Worm (Caenorhabditis elegans): ENCODE measurements around the gene K11E4.1.

Gene K11E4.1

DNA sequence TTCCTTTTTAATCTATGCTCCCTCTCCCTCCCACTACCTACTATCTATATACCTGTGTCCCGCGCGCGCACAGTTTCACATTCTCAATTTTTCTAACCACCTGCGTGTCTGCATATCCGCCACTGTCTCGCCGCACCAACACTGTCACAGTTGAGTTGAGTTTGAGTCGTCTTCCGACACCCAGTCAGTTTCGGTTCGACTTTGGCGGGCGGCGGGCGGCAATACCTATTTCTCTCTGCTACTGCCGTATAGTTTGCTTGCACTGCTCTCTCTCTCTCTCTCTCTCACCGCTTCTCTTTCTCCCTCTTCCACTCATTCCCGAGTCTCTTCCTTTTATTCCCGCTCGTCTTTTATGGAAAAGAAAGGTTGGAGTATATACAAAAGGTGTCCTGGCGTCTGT lies 38.5 kb upstream of the K11E4.1 start:
- TF ChIP-seq sma-3 (GFP tag; optimal IDR thresholded peaks at IDR 0.05) (peak; percentile 27), F13H6.1 (tag; optimal IDR thresholded peaks at IDR 0.05) (peak; percentile 59), nhr-129 (tag; optimal IDR thresholded peaks at IDR 0.05) (no peak), nhr-12 (tag; optimal IDR thresholded peaks at IDR 0.05) (no peak), peb-1 (tag; optimal IDR thresholded peaks at IDR 0.05) (peak; percentile 15)

DNA sequence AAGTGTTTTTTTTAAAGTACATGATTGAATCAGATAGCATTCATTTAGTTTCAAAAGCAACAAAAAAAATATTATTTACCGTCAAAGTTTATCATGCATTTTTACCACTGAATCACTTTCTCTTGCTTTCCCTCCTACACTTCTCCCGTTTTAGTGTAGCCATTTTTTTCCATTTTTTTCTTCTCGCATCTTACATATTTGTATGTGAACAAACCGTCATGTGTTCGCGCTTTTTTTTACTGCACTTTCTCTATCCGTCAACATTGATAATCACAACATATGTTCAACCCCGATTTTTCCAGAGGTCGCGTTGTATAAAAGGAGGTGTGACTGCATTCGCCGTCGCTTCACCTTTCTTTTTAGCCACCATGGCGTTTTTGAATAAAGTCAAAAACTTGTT lies 37.1 kb upstream of the K11E4.1 start, which contains the start of gene gck-4:
Gene gck-4, plus strand, starts transcription at position 301 of the 400 bp plus-strand sequence.
- TF ChIP-seq sma-3 (GFP tag; optimal IDR thresholded peaks at IDR 0.05) (no peak), gmeb-1 (tag; optimal IDR thresholded peaks at IDR 0.05) (no peak), alr-1 (tag; optimal IDR thresholded peaks at IDR 0.05) (no peak), mbf-1 (tag; optimal IDR thresholded peaks at IDR 0.05) (no peak), blmp-1 (tag; optimal IDR thresholded peaks at IDR 0.05; ENCODE audit: insufficient read depth) (peak; percentile 9), nhr-12 (tag; optimal IDR thresholded peaks at IDR 0.05) (no peak)

DNA sequence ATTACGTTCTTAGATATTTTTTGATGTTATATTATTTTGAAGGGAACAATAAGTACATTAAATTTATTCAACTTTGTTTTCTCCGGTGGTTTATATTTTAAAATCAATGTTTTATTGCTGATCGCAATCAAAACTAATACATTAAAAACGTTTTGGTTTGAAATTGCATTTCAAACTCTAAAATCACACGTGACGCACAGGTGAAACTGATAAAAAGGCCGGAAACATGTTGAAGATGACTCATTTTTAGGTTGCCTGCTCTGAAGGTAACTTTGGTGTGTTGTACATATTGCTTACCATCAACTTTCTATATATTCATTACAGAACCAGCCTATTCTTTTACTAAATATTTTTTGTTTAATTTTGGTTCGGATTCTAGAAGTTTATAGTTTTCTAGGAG lies 28.2 kb upstream of the K11E4.1 start:
- TF ChIP-seq sma-9 (GFP tag; optimal IDR thresholded peaks at IDR 0.05) (peak; percentile 47), sma-9 (tag; optimal IDR thresholded peaks at IDR 0.05) (no peak), nhr-25 (tag; optimal IDR thresholded peaks at IDR 0.05) (no peak), nhr-10 (tag; optimal IDR thresholded peaks at IDR 0.05) (no peak), crh-2 (tag; optimal IDR thresholded peaks at IDR 0.05) (peak; percentile 22), fos-1 (tag; optimal IDR thresholded peaks at IDR 0.05) (peak; percentile 59)

ce11 chrX:13687111-13687512 lies 26.8 kb upstream of the K11E4.1 start:
- TF ChIP-seq nhr-10 (tag; optimal IDR thresholded peaks at IDR 0.05), result no peak
- TF ChIP-seq gmeb-1 (tag; optimal IDR thresholded peaks at IDR 0.05), result no peak
- no peak for TF ChIP-seq ztf-1 (GFP tag; conservative IDR thresholded peaks at IDR 0.05)
- TF ChIP-seq blmp-1 (tag; optimal IDR thresholded peaks at IDR 0.05; ENCODE audit: insufficient read depth), result peak; percentile 12
- TF ChIP-seq lin-11 (tag; optimal IDR thresholded peaks at IDR 0.05), result no peak
- TF ChIP-seq alr-1 (tag; optimal IDR thresholded peaks at IDR 0.05), result no peak
- no peak for TF ChIP-seq unc-39 (tag; optimal IDR thresholded peaks at IDR 0.05)
- peak; percentile 61 for TF ChIP-seq F13H6.1 (tag; optimal IDR thresholded peaks at IDR 0.05)
- peak; percentile 7 for TF ChIP-seq nhr-21 (tag; optimal IDR thresholded peaks at IDR 0.05)
- TF ChIP-seq nhr-23 (tag; optimal IDR thresholded peaks at IDR 0.05), result no peak
- no peak for TF ChIP-seq skn-1 (tag; optimal IDR thresholded peaks at IDR 0.05)
- TF ChIP-seq ceh-16 (tag; optimal IDR thresholded peaks at IDR 0.05), result peak; percentile 68
- peak; percentile 70 for TF ChIP-seq unc-55 (GFP tag; optimal IDR thresholded peaks at IDR 0.05)
- TF ChIP-seq sem-4 (tag; optimal IDR thresholded peaks at IDR 0.05), result no peak
- no peak for TF ChIP-seq nhr-12 (tag; optimal IDR thresholded peaks at IDR 0.05)
- peak; percentile 13 for TF ChIP-seq lin-13 (GFP tag; optimal IDR thresholded peaks at IDR 0.05)
- peak; percentile 25 for TF ChIP-seq zag-1 (tag; optimal IDR thresholded peaks at IDR 0.05)
- TF ChIP-seq ztf-11 (tag; optimal IDR thresholded peaks at IDR 0.05), result no peak
- no peak for TF ChIP-seq nhr-237 (tag; optimal IDR thresholded peaks at IDR 0.05)
- no peak for TF ChIP-seq unc-62 (GFP tag; optimal IDR thresholded peaks at IDR 0.05)
- no peak for TF ChIP-seq ama-1 (optimal IDR thresholded peaks at IDR 0.05)
- TF ChIP-seq lsy-2 (tag; optimal IDR thresholded peaks at IDR 0.05), result peak in 1 of 2 experiments; percentile 58
- no peak for TF ChIP-seq egl-27 (tag; optimal IDR thresholded peaks at IDR 0.05)
- no peak for TF ChIP-seq R02D3.7 (tag; optimal IDR thresholded peaks at IDR 0.05)
- peak; percentile 14 for TF ChIP-seq sma-3 (GFP tag; optimal IDR thresholded peaks at IDR 0.05)
- TF ChIP-seq C34F6.9 (tag; optimal IDR thresholded peaks at IDR 0.05), result peak; percentile 60
- peak; percentile 72 for TF ChIP-seq nhr-25 (tag; optimal IDR thresholded peaks at IDR 0.05)
- TF ChIP-seq nhr-6 (tag; optimal IDR thresholded peaks at IDR 0.05), result peak; percentile 14
- TF ChIP-seq mdl-1 (tag; optimal IDR thresholded peaks at IDR 0.05), result peak in 1 of 2 experiments; percentile 30
- TF ChIP-seq lin-39 (tag; optimal IDR thresholded peaks at IDR 0.05), result no peak
- peak; percentile 35 for TF ChIP-seq mab-5 (tag; optimal IDR thresholded peaks at IDR 0.05)
- no peak for TF ChIP-seq dmd-4 (tag; optimal IDR thresholded peaks at IDR 0.05)
- TF ChIP-seq ztf-4 (tag; optimal IDR thresholded peaks at IDR 0.05), result no peak
- TF ChIP-seq nhr-77 (tag; optimal IDR thresholded peaks at IDR 0.05), result no peak
- TF ChIP-seq ZK546.5 (tag; optimal IDR thresholded peaks at IDR 0.05), result no peak
- TF ChIP-seq elt-3 (tag; optimal IDR thresholded peaks at IDR 0.05), result no peak
- peak; percentile 37 for TF ChIP-seq crh-2 (tag; optimal IDR thresholded peaks at IDR 0.05)
- peak; percentile 52 for TF ChIP-seq fos-1 (tag; optimal IDR thresholded peaks at IDR 0.05)
- TF ChIP-seq nhr-129 (tag; optimal IDR thresholded peaks at IDR 0.05), result peak; percentile 73
- no peak for TF ChIP-seq nhr-11 (tag; optimal IDR thresholded peaks at IDR 0.05)
- TF ChIP-seq aly-2 (tag; optimal IDR thresholded peaks at IDR 0.05), result no peak
- peak; percentile 63 for TF ChIP-seq Y55F3AM.14 (GFP tag; optimal IDR thresholded peaks at IDR 0.05)
- TF ChIP-seq elt-1 (tag; optimal IDR thresholded peaks at IDR 0.05), result no peak
- no peak for TF ChIP-seq mbf-1 (tag; optimal IDR thresholded peaks at IDR 0.05)
- peak; percentile 66 for TF ChIP-seq sma-9 (GFP tag; optimal IDR thresholded peaks at IDR 0.05)
- no peak for TF ChIP-seq sma-9 (tag; optimal IDR thresholded peaks at IDR 0.05)

Measured in whole organism, L2 larva.